Fruit fly (Drosophila melanogaster): Measurements from ENCODE around the gene CG7203.

dm6 chr2L:7799804-7800433, 46.9 kb upstream of the CG7203 start, which contains the start of the genes Herp and r2d2:
- no peak for TF ChIP-seq Dll (optimal IDR thresholded peaks at IDR 0.05)
- no peak for TF ChIP-seq CG8478 (optimal IDR thresholded peaks at IDR 0.05)
